Worm (Caenorhabditis elegans): ENCODE data around the gene trpp-12.

trpp-12 gene

DNA sequence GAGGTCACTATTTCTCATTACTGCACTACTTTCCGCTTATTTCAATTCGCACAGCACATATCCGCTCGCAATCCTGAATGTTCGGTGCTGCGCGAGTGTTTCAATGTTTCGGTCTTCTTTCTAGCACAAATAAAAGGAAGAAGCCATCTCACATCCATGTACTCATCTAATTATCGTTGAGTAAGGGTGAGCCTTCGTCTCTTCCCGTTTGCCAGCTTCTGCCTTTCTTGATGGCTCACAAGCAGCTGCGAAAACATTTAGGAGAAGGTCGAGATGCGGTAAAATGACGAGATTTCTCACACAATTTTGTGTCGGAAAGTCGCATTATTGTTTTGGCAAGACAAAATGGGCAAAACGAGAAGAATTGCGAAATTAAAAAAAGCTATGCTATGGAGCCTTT is 45.4 kb downstream of the trpp-12 start:
- TF ChIP-seq lin-11 (tag; optimal IDR thresholded peaks at IDR 0.05) (no peak), skn-1 (tag; optimal IDR thresholded peaks at IDR 0.05) (no peak)

DNA sequence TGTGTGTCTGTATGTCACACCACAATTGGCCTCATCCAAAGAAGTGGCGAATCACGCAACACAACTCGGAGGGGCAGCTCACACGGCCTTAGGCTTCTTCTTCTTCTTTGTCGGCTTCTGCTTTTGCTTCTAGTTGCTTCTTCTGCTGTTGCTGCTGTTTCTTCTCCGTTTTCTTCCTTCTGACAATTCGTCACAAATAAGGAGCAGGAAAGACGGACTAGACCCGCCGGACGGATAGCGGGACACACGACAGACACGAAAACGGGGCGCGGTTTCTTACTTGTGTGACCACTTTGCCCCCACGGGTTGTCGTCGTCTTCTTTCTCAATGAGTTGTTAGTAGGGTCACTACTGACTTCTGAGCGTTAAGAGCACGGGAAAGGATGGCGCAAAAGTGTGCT is 46.6 kb downstream of the trpp-12 start:
- TF ChIP-seq gmeb-1 (tag; optimal IDR thresholded peaks at IDR 0.05) (no peak), unc-39 (tag; optimal IDR thresholded peaks at IDR 0.05) (no peak), nhr-10 (tag; optimal IDR thresholded peaks at IDR 0.05) (no peak), ZK546.5 (tag; optimal IDR thresholded peaks at IDR 0.05) (no peak), Y55F3AM.14 (GFP tag; optimal IDR thresholded peaks at IDR 0.05) (no peak), elt-1 (tag; optimal IDR thresholded peaks at IDR 0.05) (no peak), C34F6.9 (tag; optimal IDR thresholded peaks at IDR 0.05) (no peak), sma-3 (GFP tag; optimal IDR thresholded peaks at IDR 0.05) (no peak), lsy-2 (tag; optimal IDR thresholded peaks at IDR 0.05) (no peak), aly-2 (tag; optimal IDR thresholded peaks at IDR 0.05) (no peak), nhr-129 (tag; optimal IDR thresholded peaks at IDR 0.05) (no peak), ceh-82 (tag; optimal IDR thresholded peaks at IDR 0.05) (no peak), nhr-6 (tag; optimal IDR thresholded peaks at IDR 0.05) (no peak), R02D3.7 (tag; optimal IDR thresholded peaks at IDR 0.05) (no peak)

DNA sequence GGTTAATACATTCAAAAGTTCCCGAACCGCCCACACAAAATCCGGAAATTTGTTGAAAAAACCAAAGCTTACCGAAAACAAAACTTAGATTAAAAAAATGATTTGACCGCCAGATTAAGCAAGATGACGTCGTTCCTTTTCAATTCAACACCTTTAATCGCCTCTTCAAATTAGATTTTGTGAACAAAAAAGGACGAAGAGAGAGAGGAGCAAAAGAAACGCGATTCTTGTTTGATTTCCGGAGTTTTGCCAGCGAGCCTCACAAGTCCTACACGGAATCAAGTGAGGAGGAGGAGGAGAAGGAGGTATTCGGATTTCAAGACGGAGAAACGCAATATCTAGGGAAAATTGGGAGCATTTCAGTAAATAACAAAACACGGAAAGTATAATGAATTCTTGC is 48.0 kb downstream of the trpp-12 start:
- TF ChIP-seq egl-27 (tag; optimal IDR thresholded peaks at IDR 0.05) (no peak), fos-1 (tag; optimal IDR thresholded peaks at IDR 0.05) (no peak), snpc-4 (tag; optimal IDR thresholded peaks at IDR 0.05) (no peak), ZK546.5 (tag; optimal IDR thresholded peaks at IDR 0.05) (no peak), nhr-21 (tag; optimal IDR thresholded peaks at IDR 0.05) (no peak), C34F6.9 (tag; optimal IDR thresholded peaks at IDR 0.05) (no peak), lin-39 (tag; optimal IDR thresholded peaks at IDR 0.05) (no peak), nhr-12 (tag; optimal IDR thresholded peaks at IDR 0.05) (no peak), aly-2 (tag; optimal IDR thresholded peaks at IDR 0.05) (no peak), ztf-1 (GFP tag; conservative IDR thresholded peaks at IDR 0.05) (no peak), peb-1 (tag; optimal IDR thresholded peaks at IDR 0.05) (no peak), dmd-4 (tag; optimal IDR thresholded peaks at IDR 0.05) (no peak), F13H6.1 (tag; optimal IDR thresholded peaks at IDR 0.05) (no peak), ama-1 (optimal IDR thresholded peaks at IDR 0.05) (no peak), nhr-11 (tag; optimal IDR thresholded peaks at IDR 0.05) (no peak), mab-5 (tag; optimal IDR thresholded peaks at IDR 0.05) (no peak), mdl-1 (tag; optimal IDR thresholded peaks at IDR 0.05) (no peak), zag-1 (tag; optimal IDR thresholded peaks at IDR 0.05) (no peak), gmeb-1 (tag; optimal IDR thresholded peaks at IDR 0.05) (no peak)

DNA sequence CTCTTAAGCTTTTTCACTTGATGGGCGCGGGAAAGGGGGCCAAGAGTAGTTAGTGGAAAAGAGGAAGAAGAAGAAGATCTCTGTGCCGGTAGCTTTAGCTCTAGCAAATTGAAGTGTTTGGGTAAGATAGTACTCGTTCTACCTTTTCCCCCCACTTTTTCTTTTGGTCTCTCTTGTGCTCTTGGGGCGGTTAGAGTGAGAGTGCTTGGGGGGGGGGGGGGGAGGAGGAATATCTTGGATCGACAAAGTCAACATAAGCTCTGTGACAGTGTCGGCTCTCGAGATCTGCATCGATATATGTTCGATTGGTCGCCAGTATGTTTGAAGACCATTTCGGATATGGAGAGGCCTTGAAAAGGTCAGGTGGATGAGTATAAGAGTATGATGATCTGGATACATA is 50.3 kb downstream of the trpp-12 start, which contains the start of gene fox-1:
TSS of gene fox-1 (minus strand) at position 101 of the 400 bp plus-strand sequence.
- TF ChIP-seq blmp-1 (tag; optimal IDR thresholded peaks at IDR 0.05; ENCODE audit: insufficient read depth), result no peak

DNA sequence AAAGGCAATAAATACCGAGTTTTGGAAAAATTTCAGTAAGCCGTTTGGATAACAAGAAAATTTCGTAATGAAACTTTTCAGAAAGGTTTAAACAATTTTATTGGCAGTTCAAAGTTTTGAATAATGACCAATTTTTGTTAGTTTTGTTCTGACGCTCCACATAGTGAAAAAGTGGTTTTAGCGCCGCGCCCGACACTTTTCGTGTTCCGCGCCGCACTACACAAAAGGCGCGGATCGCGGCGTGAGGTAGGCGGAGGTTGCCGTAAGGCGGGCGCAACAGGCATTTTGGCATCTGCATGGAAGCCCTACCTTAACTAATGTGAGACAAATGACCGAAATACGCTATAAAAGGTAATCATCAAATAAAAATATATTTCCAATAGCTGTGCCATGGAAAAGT is 52.3 kb downstream of the trpp-12 start:
- TF ChIP-seq mbf-1 (tag; optimal IDR thresholded peaks at IDR 0.05), result no peak
- no peak for TF ChIP-seq ztf-4 (tag; optimal IDR thresholded peaks at IDR 0.05)
- no peak for TF ChIP-seq lin-11 (tag; optimal IDR thresholded peaks at IDR 0.05)
- no peak for TF ChIP-seq elt-1 (tag; optimal IDR thresholded peaks at IDR 0.05)
- TF ChIP-seq nhr-77 (tag; optimal IDR thresholded peaks at IDR 0.05), result no peak
- TF ChIP-seq nhr-129 (tag; optimal IDR thresholded peaks at IDR 0.05), result no peak
- no peak for TF ChIP-seq nhr-237 (tag; optimal IDR thresholded peaks at IDR 0.05)
- TF ChIP-seq snpc-4 (tag; optimal IDR thresholded peaks at IDR 0.05), result no peak
- no peak for TF ChIP-seq sma-9 (GFP tag; optimal IDR thresholded peaks at IDR 0.05)
- TF ChIP-seq sma-9 (tag; optimal IDR thresholded peaks at IDR 0.05), result no peak
- no peak for TF ChIP-seq alr-1 (tag; optimal IDR thresholded peaks at IDR 0.05)
- TF ChIP-seq nhr-6 (tag; optimal IDR thresholded peaks at IDR 0.05), result no peak
- TF ChIP-seq sem-4 (tag; optimal IDR thresholded peaks at IDR 0.05), result no peak
- no peak for TF ChIP-seq lin-13 (GFP tag; optimal IDR thresholded peaks at IDR 0.05)
- no peak for TF ChIP-seq egl-27 (tag; optimal IDR thresholded peaks at IDR 0.05)
- TF ChIP-seq nhr-21 (tag; optimal IDR thresholded peaks at IDR 0.05), result no peak

Data from whole organism, L2 larva.